Worm (Caenorhabditis elegans) whole organism, late embryonic: ENCODE measurements around the gene ZK1058.9.
A peak's percentile ranks its signal among the peaks of the same experiment; 100 is the strongest.

Experiments
- C08G9.2 ChIP-seq: sonication (generic microtip); optimal IDR thresholded peaks from 2 replicates; lab custom pipeline; 2016; ENCODE audit warnings: mild to moderate bottlenecking, missing genetic modification characterization, moderate library complexity, missing compliant biosample characterization
- C38D4.7 ChIP-seq: fragments of 200-800 bp; sonication (Bioruptor generic); optimal IDR thresholded peaks from 2 replicates; lab custom pipeline; 2018; ENCODE audit warnings: mild to moderate bottlenecking, missing genetic modification characterization, moderate library complexity, missing compliant biosample characterization
- F13H6.1 ChIP-seq: sonication (generic microtip); optimal IDR thresholded peaks from 2 replicates; lab custom pipeline; 2016; ENCODE audit warnings: missing genetic modification characterization, missing compliant biosample characterization
- K09A11.1 ChIP-seq: sonication (generic microtip); optimal IDR thresholded peaks from 2 replicates; lab custom pipeline; 2017; ENCODE audit warnings: antibody characterized with exemption, mild to moderate bottlenecking, missing genetic modification characterization, missing compliant biosample characterization; ENCODE audit not compliant: insufficient read depth
- T23F11.4 ChIP-seq: fragments of 200-800 bp; sonication (Bioruptor generic); optimal IDR thresholded peaks from 2 replicates; lab custom pipeline; 2018; ENCODE audit warnings: mild to moderate bottlenecking, missing genetic modification characterization, missing compliant biosample characterization
- Y22D7AL.16 ChIP-seq: sonication (generic microtip); optimal IDR thresholded peaks from 2 replicates; lab custom pipeline; 2016; ENCODE audit warnings: missing genetic modification characterization, missing compliant biosample characterization
- ahr-1 ChIP-seq: sonication (generic microtip); optimal IDR thresholded peaks from 2 replicates; lab custom pipeline; 2016; ENCODE audit warnings: missing genetic modification characterization, missing compliant biosample characterization
- ama-1 ChIP-seq: fragments of 150-350 bp; optimal IDR thresholded peaks from 2 replicates; lab custom pipeline; 2014
- ceh-14 ChIP-seq: sonication (generic microtip); optimal IDR thresholded peaks from 2 replicates; lab custom pipeline; 2016; ENCODE audit warnings: missing genotype, missing genetic modification characterization, missing compliant biosample characterization
- ceh-2 ChIP-seq: sonication (generic microtip); optimal IDR thresholded peaks from 2 replicates; lab custom pipeline; 2016; ENCODE audit warnings: missing genotype, missing genetic modification characterization, missing compliant biosample characterization
- ceh-22 ChIP-seq: sonication (generic microtip); optimal IDR thresholded peaks from 2 replicates; lab custom pipeline; 2017; ENCODE audit warnings: missing biosample characterization, missing genetic modification characterization
- ceh-24 ChIP-seq: sonication (generic microtip); optimal IDR thresholded peaks from 2 replicates; lab custom pipeline; 2016; ENCODE audit warnings: mild to moderate bottlenecking, missing genetic modification characterization, missing compliant biosample characterization
- ceh-48 ChIP-seq: sonication (generic microtip); optimal IDR thresholded peaks from 2 replicates; lab custom pipeline; 2016; ENCODE audit warnings: missing genetic modification characterization, inconsistent platforms, missing compliant biosample characterization
- ceh-6 ChIP-seq: fragments of 200-800 bp; sonication (Bioruptor generic); optimal IDR thresholded peaks from 2 replicates; lab custom pipeline; 2018; ENCODE audit warnings: mild to moderate bottlenecking, missing genetic modification characterization, missing compliant biosample characterization
- ceh-9 ChIP-seq: sonication (generic microtip); optimal IDR thresholded peaks from 2 replicates; lab custom pipeline; 2016; ENCODE audit warnings: mild to moderate bottlenecking, missing genetic modification characterization, inconsistent platforms, missing compliant biosample characterization
- che-1 ChIP-seq: sonication (generic microtip); optimal IDR thresholded peaks from 2 replicates; lab custom pipeline; 2016; ENCODE audit warnings: mild to moderate bottlenecking, missing genetic modification characterization, missing compliant biosample characterization
- dve-1 ChIP-seq: sonication (generic microtip); optimal IDR thresholded peaks from 2 replicates; lab custom pipeline; 2017; ENCODE audit warnings: antibody characterized with exemption, mild to moderate bottlenecking, missing genetic modification characterization, missing compliant biosample characterization
- elt-4 ChIP-seq: sonication (generic microtip); optimal IDR thresholded peaks from 2 replicates; lab custom pipeline; 2016; ENCODE audit warnings: missing genetic modification characterization, missing compliant biosample characterization
- eyg-1 ChIP-seq: sonication (generic microtip); optimal IDR thresholded peaks from 2 replicates; lab custom pipeline; 2016; ENCODE audit warnings: missing genotype, missing genetic modification characterization, missing compliant biosample characterization
- fax-1 ChIP-seq: sonication (generic microtip); optimal IDR thresholded peaks from 2 replicates; lab custom pipeline; 2016; ENCODE audit warnings: missing genotype, missing genetic modification characterization, missing compliant biosample characterization
- fkh-10 ChIP-seq: fragments of 150-350 bp; optimal IDR thresholded peaks from 2 replicates; lab custom pipeline; 2014; ENCODE audit warnings: missing biosample characterization, missing genetic modification reagents, missing genetic modification characterization
- fkh-6 ChIP-seq: sonication (generic microtip); optimal IDR thresholded peaks from 2 replicates; lab custom pipeline; 2016; ENCODE audit warnings: missing genetic modification characterization, missing compliant biosample characterization
- gmeb-2 ChIP-seq: sonication (generic microtip); optimal IDR thresholded peaks from 2 replicates; lab custom pipeline; 2016; ENCODE audit warnings: missing genetic modification characterization, inconsistent platforms, missing compliant biosample characterization
- hlh-13 ChIP-seq: fragments of 200-800 bp; sonication (Bioruptor generic); optimal IDR thresholded peaks from 2 replicates; lab custom pipeline; 2018; ENCODE audit warnings: mild to moderate bottlenecking, missing genetic modification characterization, missing compliant biosample characterization
- hlh-15 ChIP-seq: sonication (generic microtip); optimal IDR thresholded peaks from 2 replicates; lab custom pipeline; 2016; ENCODE audit warnings: missing genetic modification characterization, missing compliant biosample characterization
- hlh-6 ChIP-seq: sonication (generic microtip); optimal IDR thresholded peaks from 2 replicates; lab custom pipeline; 2016; ENCODE audit warnings: missing genotype, missing genetic modification characterization, missing compliant biosample characterization
- hlh-8 ChIP-seq: sonication (generic microtip); optimal IDR thresholded peaks from 2 replicates; lab custom pipeline; 2016; ENCODE audit warnings: missing genotype, missing genetic modification characterization, missing compliant biosample characterization
- lim-6 ChIP-seq: sonication (generic microtip); optimal IDR thresholded peaks from 2 replicates; lab custom pipeline; 2016; ENCODE audit warnings: missing genetic modification characterization, missing compliant biosample characterization
- lin-11 ChIP-seq: fragments of 200-800 bp; sonication (Bioruptor generic); optimal IDR thresholded peaks from 2 replicates; lab custom pipeline; 2018; ENCODE audit warnings: mild to moderate bottlenecking, missing genetic modification characterization, missing compliant biosample characterization
- madf-2 ChIP-seq: sonication (generic microtip); optimal IDR thresholded peaks from 2 replicates; lab custom pipeline; 2017; ENCODE audit warnings: missing genetic modification characterization, missing compliant biosample characterization
- mec-3 ChIP-seq: sonication (generic microtip); optimal IDR thresholded peaks from 2 replicates; lab custom pipeline; 2016; ENCODE audit warnings: borderline replicate concordance, missing genetic modification characterization, missing compliant biosample characterization
- nfya-1 ChIP-seq: sonication (generic microtip); optimal IDR thresholded peaks from 2 replicates; lab custom pipeline; 2017; ENCODE audit warnings: missing genetic modification characterization, mild to moderate bottlenecking, missing compliant biosample characterization, antibody characterized with exemption, moderate library complexity
- nhr-11 ChIP-seq: fragments of 150-350 bp; optimal IDR thresholded peaks from 2 replicates; lab custom pipeline; 2014; ENCODE audit warnings: missing biosample characterization, missing genetic modification characterization
- odd-2 ChIP-seq: sonication (generic microtip); optimal IDR thresholded peaks from 2 replicates; lab custom pipeline; 2017; ENCODE audit warnings: antibody characterized with exemption, mild to moderate bottlenecking, missing genetic modification characterization, missing compliant biosample characterization
- pag-3 ChIP-seq: sonication (generic microtip); optimal IDR thresholded peaks from 2 replicates; lab custom pipeline; 2016; ENCODE audit warnings: missing compliant biosample characterization, missing genetic modification characterization, borderline replicate concordance
- pat-9 ChIP-seq: fragments of 200-800 bp; sonication (Bioruptor generic); optimal IDR thresholded peaks from 2 replicates; lab custom pipeline; 2018; ENCODE audit warnings: mild to moderate bottlenecking, missing genetic modification characterization, moderate library complexity, missing compliant biosample characterization
- pax-1 ChIP-seq: fragments of 150-350 bp; optimal IDR thresholded peaks from 2 replicates; lab custom pipeline; 2014; ENCODE audit warnings: missing biosample characterization, missing genetic modification characterization
- pqm-1 ChIP-seq: sonication (generic microtip); optimal IDR thresholded peaks from 2 replicates; lab custom pipeline; 2016; ENCODE audit warnings: missing genetic modification characterization, missing compliant biosample characterization
- pros-1 ChIP-seq: fragments of 150-350 bp; optimal IDR thresholded peaks from 2 replicates; lab custom pipeline; 2014; ENCODE audit warnings: missing biosample characterization, missing genetic modification reagents, missing genetic modification characterization
- rnt-1 ChIP-seq: sonication (generic microtip); optimal IDR thresholded peaks from 2 replicates; lab custom pipeline; 2016; ENCODE audit warnings: missing genetic modification characterization, missing compliant biosample characterization
- sdc-2 ChIP-seq: sonication (generic microtip); optimal IDR thresholded peaks from 2 replicates; lab custom pipeline; 2016; ENCODE audit warnings: missing genotype, missing genetic modification characterization, missing compliant biosample characterization
- sox-2 ChIP-seq: fragments of 200-800 bp; sonication (Bioruptor generic); IDR thresholded peaks from 2 replicates; pipeline ENCODE4 v1.3.6; 2022; ENCODE audit warnings: missing genetic modification reagents, missing genetic modification characterization, missing compliant biosample characterization
- sox-4 ChIP-seq: sonication (generic microtip); optimal IDR thresholded peaks from 2 replicates; lab custom pipeline; 2017; ENCODE audit warnings: mild to moderate bottlenecking, missing genetic modification characterization, inconsistent platforms, missing compliant biosample characterization
- tbx-2 ChIP-seq: sonication (generic microtip); optimal IDR thresholded peaks from 2 replicates; lab custom pipeline; 2016; ENCODE audit warnings: missing genetic modification characterization, missing compliant biosample characterization
- ttx-3 ChIP-seq: sonication (generic microtip); optimal IDR thresholded peaks from 2 replicates; lab custom pipeline; 2016; ENCODE audit warnings: missing genetic modification reagents, missing genetic modification characterization, missing compliant biosample characterization
- unc-3 ChIP-seq, 2 experiments: fragments of 200-800 bp in 1 of 2; sonication (Bioruptor generic) in 1 of 2; sonication (generic microtip) in 1 of 2; conservative IDR thresholded peaks in 1 of 2; optimal IDR thresholded peaks in 1 of 2; 2 replicates each; pipeline versions ENCODE4 v1.3.6 to Lab custom; 2016 to 2022; ENCODE audit warnings: missing compliant biosample characterization in 2 of 2, missing genetic modification characterization in 2 of 2, missing genetic modification reagents in 1 of 2
- unc-42 ChIP-seq: sonication (generic microtip); optimal IDR thresholded peaks from 2 replicates; lab custom pipeline; 2016; ENCODE audit warnings: missing genotype, missing genetic modification characterization, missing compliant biosample characterization
- unc-55 ChIP-seq: sonication (generic microtip); optimal IDR thresholded peaks from 2 replicates; lab custom pipeline; 2017; ENCODE audit warnings: missing biosample characterization, missing genetic modification reagents, missing genetic modification characterization
- unc-86 ChIP-seq: sonication (generic microtip); optimal IDR thresholded peaks from 2 replicates; lab custom pipeline; 2016; ENCODE audit warnings: missing genetic modification characterization, missing compliant biosample characterization
- zip-5 ChIP-seq: sonication (generic microtip); optimal IDR thresholded peaks from 2 replicates; lab custom pipeline; 2016; ENCODE audit warnings: missing genetic modification characterization, missing compliant biosample characterization

Gene ZK1058.9

ce11 chrIII:3918569-3918968 is 7.4 kb downstream of the ZK1058.9 start, which contains the start of gene ZK1058.3:
TSS of gene ZK1058.3 (plus strand) at chrIII:3918869.
- TF ChIP-seq tbx-2: no peak
- TF ChIP-seq ceh-14 (tag; lab: Kevin White, UChicago): no peak
- TF ChIP-seq unc-3 (GFP tag; conservative IDR thresholded peaks at IDR 0.05; lab: Robert Waterston, UW): no peak
- TF ChIP-seq unc-3 (tag; optimal IDR thresholded peaks at IDR 0.05; lab: Kevin White, UChicago): no peak
- no peak for TF ChIP-seq lim-6 (tag; lab: Kevin White, UChicago)
- TF ChIP-seq sox-4: no peak
- TF ChIP-seq ceh-48: no peak
- TF ChIP-seq rnt-1 (tag; lab: Kevin White, UChicago): no peak
- TF ChIP-seq ceh-24 (tag; lab: Kevin White, UChicago): no peak
- no peak for TF ChIP-seq C38D4.7 (GFP tag; lab: Kevin White, UChicago)
- TF ChIP-seq unc-42: no peak
- no peak for TF ChIP-seq madf-2
- TF ChIP-seq hlh-8 (tag; lab: Kevin White, UChicago): no peak
- TF ChIP-seq elt-4 (tag; lab: Kevin White, UChicago): no peak

- peak; percentile 48 for TF ChIP-seq eyg-1 (tag; lab: Kevin White, UChicago)
- TF ChIP-seq ceh-22: no peak
- TF ChIP-seq ceh-9: no peak
- peak; percentile 91 for TF ChIP-seq ceh-14 (tag; lab: Kevin White, UChicago)
- TF ChIP-seq ttx-3 (tag; lab: Kevin White, UChicago): peak; percentile 82
- peak; percentile 89 for TF ChIP-seq pat-9 (tag; lab: Kevin White, UChicago)
- peak; percentile 79 for TF ChIP-seq F13H6.1 (tag; lab: Kevin White, UChicago)
- TF ChIP-seq sdc-2 (tag; lab: Kevin White, UChicago): peak; percentile 39
- TF ChIP-seq gmeb-2: peak; percentile 82
- peak; percentile 16 for TF ChIP-seq pax-1 (tag; lab: Kevin White, UChicago)
- TF ChIP-seq hlh-6: peak; percentile 91
- peak; percentile 72 for TF ChIP-seq che-1 (tag; lab: Kevin White, UChicago)
- no peak for TF ChIP-seq unc-55 (GFP tag; lab: Kevin White, UChicago)
- TF ChIP-seq tbx-2: peak; percentile 88
- TF ChIP-seq nhr-11: no peak
- TF ChIP-seq fkh-10 (GFP tag; lab: Kevin White, UChicago): no peak
- peak; percentile 87 for TF ChIP-seq unc-86 (tag; lab: Kevin White, UChicago)
- TF ChIP-seq odd-2 (tag; lab: Kevin White, UChicago): peak; percentile 83
- TF ChIP-seq zip-5 (tag; lab: Kevin White, UChicago): peak; percentile 61
- peak; percentile 71 for TF ChIP-seq ahr-1 (tag; lab: Kevin White, UChicago)
- peak; percentile 81 for TF ChIP-seq sox-4
- peak; percentile 88 for TF ChIP-seq nfya-1
- TF ChIP-seq pag-3 (tag; lab: Kevin White, UChicago): no peak
- TF ChIP-seq Y22D7AL.16: peak; percentile 56
- TF ChIP-seq ceh-24 (tag; lab: Kevin White, UChicago): peak; percentile 26
- no peak for TF ChIP-seq mec-3 (tag; lab: Kevin White, UChicago)
- peak; percentile 72 for TF ChIP-seq fkh-6 (tag; lab: Kevin White, UChicago)
- peak; percentile 60 for TF ChIP-seq hlh-13 (GFP tag; lab: Kevin White, UChicago)
- peak; percentile 76 for TF ChIP-seq fax-1 (tag; lab: Kevin White, UChicago)
- TF ChIP-seq T23F11.4 (GFP tag; lab: Kevin White, UChicago): peak; percentile 66
- TF ChIP-seq dve-1 (tag; lab: Kevin White, UChicago): peak; percentile 47
- TF ChIP-seq ceh-2 (tag; lab: Kevin White, UChicago): peak; percentile 81
- TF ChIP-seq lin-11 (tag; lab: Kevin White, UChicago): peak; percentile 55
- peak; percentile 79 for TF ChIP-seq ceh-6 (GFP tag; lab: Kevin White, UChicago)
- peak; percentile 44 for TF ChIP-seq sox-2 (GFP tag; lab: Robert Waterston, UW)
- TF ChIP-seq rnt-1 (tag; lab: Kevin White, UChicago): peak; percentile 86
- TF ChIP-seq ama-1: no peak
- TF ChIP-seq pros-1: no peak
- TF ChIP-seq pqm-1: no peak
- TF ChIP-seq C38D4.7 (GFP tag; lab: Kevin White, UChicago): peak; percentile 77
- TF ChIP-seq C08G9.2: peak; percentile 71
- TF ChIP-seq hlh-8 (tag; lab: Kevin White, UChicago): peak; percentile 84
- TF ChIP-seq K09A11.1 (tag; lab: Kevin White, UChicago): peak; percentile 85
- peak; percentile 68 for TF ChIP-seq hlh-15 (tag; lab: Kevin White, UChicago)
Measured at ce11 chrIII:3916624-3917023, 9.4 kb downstream of the ZK1058.9 start, which contains the start of gene ccdc-47. TSS of gene ccdc-47 (plus strand) at chrIII:3916967.
